Worm (Caenorhabditis elegans) whole organism, late embryonic: Measurements from ENCODE around the gene cyp-32B1.

ENCODE experiments used
- C08G9.2 ChIP-seq: sonication (generic microtip); optimal IDR thresholded peaks from 2 replicates; lab custom pipeline; 2016; ENCODE audit warnings: mild to moderate bottlenecking, missing genetic modification characterization, moderate library complexity, missing compliant biosample characterization
- C38D4.7 ChIP-seq: fragments of 200-800 bp; sonication (Bioruptor generic); optimal IDR thresholded peaks from 2 replicates; lab custom pipeline; 2018; ENCODE audit warnings: mild to moderate bottlenecking, missing genetic modification characterization, moderate library complexity, missing compliant biosample characterization
- F13H6.1 ChIP-seq: sonication (generic microtip); optimal IDR thresholded peaks from 2 replicates; lab custom pipeline; 2016; ENCODE audit warnings: missing genetic modification characterization, missing compliant biosample characterization
- K09A11.1 ChIP-seq: sonication (generic microtip); optimal IDR thresholded peaks from 2 replicates; lab custom pipeline; 2017; ENCODE audit warnings: antibody characterized with exemption, mild to moderate bottlenecking, missing genetic modification characterization, missing compliant biosample characterization; ENCODE audit not compliant: insufficient read depth
- Y22D7AL.16 ChIP-seq: sonication (generic microtip); optimal IDR thresholded peaks from 2 replicates; lab custom pipeline; 2016; ENCODE audit warnings: missing genetic modification characterization, missing compliant biosample characterization
- ahr-1 ChIP-seq: sonication (generic microtip); optimal IDR thresholded peaks from 2 replicates; lab custom pipeline; 2016; ENCODE audit warnings: missing genetic modification characterization, missing compliant biosample characterization
- ama-1 ChIP-seq: fragments of 150-350 bp; optimal IDR thresholded peaks from 2 replicates; lab custom pipeline; 2014
- ceh-30 ChIP-seq: fragments of 150-350 bp; optimal IDR thresholded peaks from 2 replicates; lab custom pipeline; 2014; ENCODE audit warnings: missing biosample characterization, missing genetic modification characterization
- ceh-34 ChIP-seq: sonication (generic microtip); optimal IDR thresholded peaks from 2 replicates; lab custom pipeline; 2016; ENCODE audit warnings: mild to moderate bottlenecking, missing genetic modification characterization, missing compliant biosample characterization
- ceh-48 ChIP-seq: sonication (generic microtip); optimal IDR thresholded peaks from 2 replicates; lab custom pipeline; 2016; ENCODE audit warnings: missing genetic modification characterization, inconsistent platforms, missing compliant biosample characterization
- ceh-9 ChIP-seq: sonication (generic microtip); optimal IDR thresholded peaks from 2 replicates; lab custom pipeline; 2016; ENCODE audit warnings: mild to moderate bottlenecking, missing genetic modification characterization, inconsistent platforms, missing compliant biosample characterization
- dmd-4 ChIP-seq: sonication (generic microtip); optimal IDR thresholded peaks from 2 replicates; lab custom pipeline; 2016; ENCODE audit warnings: borderline replicate concordance, missing genetic modification characterization, missing compliant biosample characterization
- elt-2 ChIP-seq: sonication (generic microtip); optimal IDR thresholded peaks from 2 replicates; lab custom pipeline; 2016; ENCODE audit warnings: missing genetic modification reagents, missing genetic modification characterization, missing compliant biosample characterization
- elt-4 ChIP-seq: sonication (generic microtip); optimal IDR thresholded peaks from 2 replicates; lab custom pipeline; 2016; ENCODE audit warnings: missing genetic modification characterization, missing compliant biosample characterization
- eyg-1 ChIP-seq: sonication (generic microtip); optimal IDR thresholded peaks from 2 replicates; lab custom pipeline; 2016; ENCODE audit warnings: missing genotype, missing genetic modification characterization, missing compliant biosample characterization
- gmeb-2 ChIP-seq: sonication (generic microtip); optimal IDR thresholded peaks from 2 replicates; lab custom pipeline; 2016; ENCODE audit warnings: missing genetic modification characterization, inconsistent platforms, missing compliant biosample characterization
- hlh-6 ChIP-seq: sonication (generic microtip); optimal IDR thresholded peaks from 2 replicates; lab custom pipeline; 2016; ENCODE audit warnings: missing genotype, missing genetic modification characterization, missing compliant biosample characterization
- mec-3 ChIP-seq: sonication (generic microtip); optimal IDR thresholded peaks from 2 replicates; lab custom pipeline; 2016; ENCODE audit warnings: borderline replicate concordance, missing genetic modification characterization, missing compliant biosample characterization
- nhr-232 ChIP-seq: sonication (generic microtip); optimal IDR thresholded peaks from 2 replicates; lab custom pipeline; 2016; ENCODE audit warnings: missing genetic modification characterization, missing compliant biosample characterization
- npax-4 ChIP-seq: sonication (generic microtip); optimal IDR thresholded peaks from 2 replicates; lab custom pipeline; 2016; ENCODE audit warnings: missing genetic modification characterization, missing compliant biosample characterization
- pax-1 ChIP-seq: fragments of 150-350 bp; optimal IDR thresholded peaks from 2 replicates; lab custom pipeline; 2014; ENCODE audit warnings: missing biosample characterization, missing genetic modification characterization
- pha-2 ChIP-seq: sonication (generic microtip); optimal IDR thresholded peaks from 2 replicates; lab custom pipeline; 2017; ENCODE audit warnings: mild to moderate bottlenecking, missing genetic modification characterization, missing compliant biosample characterization
- pha-4 ChIP-seq: fragments of 150-350 bp; optimal IDR thresholded peaks from 2 replicates; lab custom pipeline; 2018; ENCODE audit warnings: missing biosample characterization, missing genetic modification reagents, missing genetic modification characterization
- pros-1 ChIP-seq: fragments of 150-350 bp; optimal IDR thresholded peaks from 2 replicates; lab custom pipeline; 2014; ENCODE audit warnings: missing biosample characterization, missing genetic modification reagents, missing genetic modification characterization
- sdc-2 ChIP-seq: sonication (generic microtip); optimal IDR thresholded peaks from 2 replicates; lab custom pipeline; 2016; ENCODE audit warnings: missing genotype, missing genetic modification characterization, missing compliant biosample characterization
- sox-2 ChIP-seq: fragments of 200-800 bp; sonication (Bioruptor generic); IDR thresholded peaks from 2 replicates; pipeline ENCODE4 v1.3.6; 2022; ENCODE audit warnings: missing genetic modification reagents, missing genetic modification characterization, missing compliant biosample characterization
- sox-4 ChIP-seq: sonication (generic microtip); optimal IDR thresholded peaks from 2 replicates; lab custom pipeline; 2017; ENCODE audit warnings: mild to moderate bottlenecking, missing genetic modification characterization, inconsistent platforms, missing compliant biosample characterization
- syd-9 ChIP-seq: sonication (generic microtip); optimal IDR thresholded peaks from 2 replicates; lab custom pipeline; 2016; ENCODE audit warnings: mild to moderate bottlenecking, missing genetic modification characterization, moderate library complexity, missing compliant biosample characterization
- tbx-2 ChIP-seq: sonication (generic microtip); optimal IDR thresholded peaks from 2 replicates; lab custom pipeline; 2016; ENCODE audit warnings: missing genetic modification characterization, missing compliant biosample characterization
- tbx-7 ChIP-seq: sonication (generic microtip); optimal IDR thresholded peaks from 2 replicates; lab custom pipeline; 2016; ENCODE audit warnings: missing genotype, missing genetic modification characterization, missing compliant biosample characterization
- ttx-3 ChIP-seq: sonication (generic microtip); optimal IDR thresholded peaks from 2 replicates; lab custom pipeline; 2016; ENCODE audit warnings: missing genetic modification reagents, missing genetic modification characterization, missing compliant biosample characterization
- unc-3 ChIP-seq, 2 experiments: fragments of 200-800 bp in 1 of 2; sonication (Bioruptor generic) in 1 of 2; sonication (generic microtip) in 1 of 2; conservative IDR thresholded peaks in 1 of 2; optimal IDR thresholded peaks in 1 of 2; 2 replicates each; pipeline versions ENCODE4 v1.3.6 to Lab custom; 2016 to 2022; ENCODE audit warnings: missing compliant biosample characterization in 2 of 2, missing genetic modification characterization in 2 of 2, missing genetic modification reagents in 1 of 2
- unc-42 ChIP-seq: sonication (generic microtip); optimal IDR thresholded peaks from 2 replicates; lab custom pipeline; 2016; ENCODE audit warnings: missing genotype, missing genetic modification characterization, missing compliant biosample characterization
- unc-86 ChIP-seq: sonication (generic microtip); optimal IDR thresholded peaks from 2 replicates; lab custom pipeline; 2016; ENCODE audit warnings: missing genetic modification characterization, missing compliant biosample characterization
- zip-5 ChIP-seq: sonication (generic microtip); optimal IDR thresholded peaks from 2 replicates; lab custom pipeline; 2016; ENCODE audit warnings: missing genetic modification characterization, missing compliant biosample characterization

Gene cyp-32B1

DNA sequence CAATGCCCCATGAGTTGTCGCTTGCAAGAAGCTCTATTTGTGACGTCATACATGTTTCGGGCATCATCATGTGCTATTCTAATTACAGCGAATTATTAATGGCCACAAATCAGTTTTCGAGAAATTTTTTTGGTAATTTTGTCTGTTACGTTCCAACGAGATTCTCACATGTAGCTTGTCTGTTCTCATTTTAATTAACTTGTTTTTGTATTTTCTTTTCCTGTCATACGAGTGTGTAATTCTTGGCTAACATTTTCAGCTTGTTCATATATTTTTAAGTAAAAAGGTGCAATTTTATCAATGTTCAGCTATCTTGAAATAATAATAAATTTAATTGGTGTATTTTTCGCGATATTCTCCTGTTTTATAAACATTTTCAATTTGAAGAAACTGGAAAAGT lies 46.0 kb downstream of the cyp-32B1 start, which contains the start of gene srbc-21:
srbc-21 (plus strand) TSS at position 301 of the 400 bp plus-strand sequence.
- TF ChIP-seq tbx-7 (tag; lab: Kevin White, UChicago) (no peak), gmeb-2 (no peak), unc-86 (tag; lab: Kevin White, UChicago) (no peak), eyg-1 (tag; lab: Kevin White, UChicago) (no peak), syd-9 (tag; lab: Kevin White, UChicago) (no peak), pax-1 (no peak), ttx-3 (tag; lab: Kevin White, UChicago) (no peak), tbx-2 (tag; lab: Kevin White, UChicago) (no peak), ceh-34 (tag; lab: Kevin White, UChicago) (no peak)

DNA sequence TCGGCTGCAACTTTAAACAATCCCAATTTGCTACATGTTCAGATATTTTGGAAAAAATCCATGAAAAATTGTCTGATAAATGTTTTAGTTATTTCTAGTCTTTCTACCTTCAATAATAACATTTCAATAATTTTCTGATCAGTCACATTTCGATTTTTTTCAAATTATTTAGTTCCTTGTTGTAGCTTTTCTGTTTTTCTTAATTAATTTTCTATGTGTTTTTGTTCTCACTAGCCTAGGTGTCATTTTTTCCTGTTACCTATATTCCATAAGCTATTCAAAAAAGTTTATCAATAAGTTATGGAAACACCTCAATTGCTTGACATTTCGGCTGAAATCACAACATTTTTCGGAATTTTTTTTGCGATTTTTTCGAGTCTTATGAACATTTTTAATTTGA lies 47.9 kb downstream of the cyp-32B1 start, which contains the start of gene srbc-23:
srbc-23 (plus strand) TSS at position 301 of the 400 bp plus-strand sequence.
- no peak for TF ChIP-seq zip-5
- no peak for TF ChIP-seq pros-1
- TF ChIP-seq sox-2 (GFP tag; lab: Robert Waterston, UW): no peak
- no peak for TF ChIP-seq sdc-2 (tag; lab: Kevin White, UChicago)
- TF ChIP-seq nhr-232 (tag; lab: Kevin White, UChicago): no peak
- no peak for TF ChIP-seq pha-4 (tag; lab: Kevin White, UChicago)
- no peak for TF ChIP-seq mec-3
- TF ChIP-seq pha-2: no peak
- no peak for TF ChIP-seq ceh-30 (tag; lab: Kevin White, UChicago)
- TF ChIP-seq, all 69 proteins: peak for 0

DNA sequence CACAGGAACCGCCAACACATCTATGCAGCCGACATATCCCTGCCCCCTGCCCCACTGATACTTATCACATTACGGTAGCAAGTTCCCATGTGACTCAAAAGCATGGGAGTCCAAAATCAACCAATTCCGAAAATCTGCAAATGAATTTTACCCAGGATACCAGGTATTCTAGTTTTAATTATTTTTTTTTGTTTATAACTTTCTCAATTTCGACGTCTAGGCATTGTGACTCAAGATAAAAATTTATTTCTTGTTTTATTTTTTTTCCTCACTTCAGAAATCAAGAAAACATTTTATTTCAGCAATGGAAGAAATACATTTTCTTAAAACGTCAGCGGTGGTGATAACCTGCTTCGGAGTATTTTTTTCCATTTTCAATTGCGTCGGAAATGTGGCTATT lies 49.8 kb downstream of the cyp-32B1 start, which contains the start of gene srbc-24:
srbc-24 (plus strand) TSS at position 301 of the 400 bp plus-strand sequence.
- TF ChIP-seq C38D4.7 (no peak), ahr-1 (tag; lab: Kevin White, UChicago) (no peak), ceh-9 (no peak), C08G9.2 (tag; lab: Kevin White, UChicago) (no peak), unc-42 (tag; lab: Kevin White, UChicago) (no peak), unc-3 (GFP tag; conservative IDR thresholded peaks at IDR 0.05; lab: Robert Waterston, UW) (no peak), unc-3 (tag; optimal IDR thresholded peaks at IDR 0.05; lab: Kevin White, UChicago) (no peak), zip-5 (no peak), hlh-6 (tag; lab: Kevin White, UChicago) (no peak), ttx-3 (tag; lab: Kevin White, UChicago) (no peak), tbx-2 (tag; lab: Kevin White, UChicago) (no peak)

DNA sequence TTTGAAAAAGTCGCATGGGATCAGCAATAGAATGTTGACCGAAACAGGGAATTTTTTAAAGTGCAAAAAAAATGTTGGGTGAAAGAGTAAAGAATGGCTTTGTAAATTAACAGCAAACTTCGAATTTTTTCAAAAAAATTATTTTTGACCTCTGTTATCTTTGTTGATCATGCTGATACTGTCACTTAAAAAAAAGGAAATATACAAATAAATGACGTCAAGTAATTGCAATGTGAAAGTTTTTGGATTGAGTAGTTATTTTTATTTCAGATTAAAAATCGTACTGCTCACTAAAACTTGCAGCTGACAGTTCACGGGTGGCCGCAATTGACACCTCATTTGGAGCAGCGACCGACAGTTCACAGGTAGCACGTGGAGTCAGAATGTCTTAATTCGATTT lies 50.3 kb downstream of the cyp-32B1 start, which contains the start of gene C45H4.13:
C45H4.13 (minus strand) TSS at position 101 of the 400 bp plus-strand sequence.
- TF ChIP-seq dmd-4 (tag; lab: Kevin White, UChicago) (no peak), sox-4 (tag; lab: Kevin White, UChicago) (no peak), Y22D7AL.16 (no peak), ceh-48 (no peak), mec-3 (no peak), syd-9 (tag; lab: Kevin White, UChicago) (no peak), K09A11.1 (tag; lab: Kevin White, UChicago) (no peak), F13H6.1 (tag; lab: Kevin White, UChicago) (no peak), elt-4 (tag; lab: Kevin White, UChicago) (no peak), sox-2 (GFP tag; lab: Robert Waterston, UW) (no peak), unc-3 (GFP tag; conservative IDR thresholded peaks at IDR 0.05; lab: Robert Waterston, UW) (no peak), unc-3 (tag; optimal IDR thresholded peaks at IDR 0.05; lab: Kevin White, UChicago) (no peak), ceh-34 (tag; lab: Kevin White, UChicago) (no peak), ceh-9 (no peak), npax-4 (tag; lab: Kevin White, UChicago) (no peak), elt-2 (tag; lab: Kevin White, UChicago) (no peak), ama-1 (no peak)
